Fruit fly (Drosophila melanogaster) whole organism, adult: ENCODE measurements around the gene CG11403.

Experiments used
- CG12768 ChIP-seq: fragments of 200-800 bp; sonication (Bioruptor generic); optimal IDR thresholded peaks from 2 replicates; lab custom pipeline; 2017; ENCODE audit warnings: missing biosample characterization, missing genetic modification characterization, mild to moderate bottlenecking, moderate library complexity, missing genetic modification reagents
- CG5204 ChIP-seq: fragments of 200-800 bp; sonication (Bioruptor generic); optimal IDR thresholded peaks from 2 replicates; lab custom pipeline; 2016; ENCODE audit warnings: missing biosample characterization, missing genetic modification characterization
- CG7101 ChIP-seq: fragments of 200-800 bp; sonication (Bioruptor generic); optimal IDR thresholded peaks from 2 replicates; lab custom pipeline; 2018; ENCODE audit warnings: missing biosample characterization, mild to moderate bottlenecking, missing genetic modification characterization, moderate library complexity
- Hr96 ChIP-seq: fragments of 200-800 bp; sonication (Bioruptor generic); optimal IDR thresholded peaks from 2 replicates; lab custom pipeline; 2016; ENCODE audit warnings: missing biosample characterization, missing genetic modification characterization
- Mnt ChIP-seq: fragments of 200-800 bp; sonication (Bioruptor generic); optimal IDR thresholded peaks from 2 replicates; lab custom pipeline; 2016; ENCODE audit warnings: missing biosample characterization, mild to moderate bottlenecking, missing genetic modification characterization
- cic ChIP-seq: fragments of 200-800 bp; sonication (Bioruptor generic); optimal IDR thresholded peaks from 2 replicates; lab custom pipeline; 2017; ENCODE audit warnings: missing biosample characterization, mild to moderate bottlenecking, missing genetic modification characterization, moderate library complexity
- cnc ChIP-seq, 2 experiments: fragments of >200 bp; optimal IDR thresholded peaks; 2 replicates each; lab custom pipeline; 2017
- ovo ChIP-seq: fragments of 200-800 bp; sonication (Bioruptor generic); optimal IDR thresholded peaks from 2 replicates; lab custom pipeline; 2016; ENCODE audit warnings: missing biosample characterization, missing genetic modification characterization
- pad ChIP-seq: fragments of 200-800 bp; sonication (Bioruptor generic); optimal IDR thresholded peaks from 3 replicates; lab custom pipeline; 2017; ENCODE audit warnings: missing biosample characterization, missing genetic modification characterization, mild to moderate bottlenecking, moderate library complexity, missing genetic modification reagents
- toe ChIP-seq: fragments of 200-800 bp; sonication (Bioruptor generic); optimal IDR thresholded peaks from 2 replicates; lab custom pipeline; 2016; ENCODE audit warnings: missing biosample characterization, missing genetic modification characterization

DNA sequence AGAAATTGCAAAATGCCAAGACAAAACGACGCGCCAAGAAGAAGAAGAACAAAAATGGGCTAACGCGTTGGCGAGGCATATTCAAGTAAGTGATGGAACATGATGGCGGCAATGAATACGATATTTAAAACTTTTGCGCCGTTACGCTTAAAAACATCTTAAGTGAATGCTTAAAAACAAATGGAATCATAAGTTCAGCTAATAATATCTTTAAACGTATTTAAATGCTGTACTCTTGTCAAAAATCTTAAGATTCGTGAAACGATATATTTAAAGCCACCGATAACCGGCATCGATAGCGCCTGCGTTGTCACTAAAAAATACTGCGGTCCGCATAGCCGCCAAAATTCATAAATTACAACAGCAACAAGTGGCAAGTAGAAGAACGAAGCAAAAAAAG lies at the start of gene CG11403:
- peak; percentile 8 for TF ChIP-seq CG7101
- TF ChIP-seq toe (GFP tag; lab: Kevin White, UChicago), result peak; percentile 23
- TF ChIP-seq Mnt, result no peak
- no peak for TF ChIP-seq cic (GFP tag; lab: Kevin White, UChicago)
- TF ChIP-seq cnc (optimal IDR thresholded peaks at IDR 0.05; lab: Kevin White, UChicago), result no peak
- TF ChIP-seq pad (GFP tag; lab: Kevin White, UChicago), result no peak
- no peak for TF ChIP-seq CG5204 (GFP tag; lab: Kevin White, UChicago)
- no peak for TF ChIP-seq Hr96
- peak; percentile 27 for TF ChIP-seq ovo (GFP tag; lab: Kevin White, UChicago)
- no peak for TF ChIP-seq CG12768 (GFP tag; lab: Kevin White, UChicago)
